Worm (Caenorhabditis elegans) whole organism, midembryonic: ENCODE data around the gene irld-3.

Experiments
- T22C8.4 ChIP-seq: fragments of 200-800 bp; sonication (Bioruptor generic); IDR thresholded peaks from 2 replicates; pipeline ENCODE4 v1.3.6; 2022; ENCODE audit warnings: missing genetic modification characterization, missing compliant biosample characterization
- cog-1 ChIP-seq: sonication (generic microtip); optimal IDR thresholded peaks from 2 replicates; lab custom pipeline; 2016; ENCODE audit warnings: missing genetic modification characterization, missing compliant biosample characterization
- flt-1 ChIP-seq: fragments of 200-800 bp; sonication (Bioruptor generic); IDR thresholded peaks from 2 replicates; pipeline ENCODE4 v1.3.6; 2022; ENCODE audit warnings: missing genetic modification characterization, missing compliant biosample characterization
- klf-2 ChIP-seq: fragments of 200-800 bp; sonication (Bioruptor generic); conservative IDR thresholded peaks from 2 replicates; pipeline ENCODE4 v1.3.6; 2022; ENCODE audit warnings: missing genetic modification reagents, missing genetic modification characterization, missing compliant biosample characterization
- med-1 ChIP-seq: sonication (generic microtip); optimal IDR thresholded peaks from 2 replicates; lab custom pipeline; 2017; ENCODE audit warnings: missing genetic modification characterization, mild to moderate bottlenecking, missing compliant biosample characterization, antibody characterized with exemption, missing genetic modification reagents; ENCODE audit not compliant: insufficient read depth
- ref-1 ChIP-seq: fragments of 200-800 bp; sonication (Bioruptor generic); conservative IDR thresholded peaks from 2 replicates; pipeline ENCODE4 v1.3.6; 2022; ENCODE audit warnings: missing genetic modification reagents, missing genetic modification characterization, missing compliant biosample characterization
- tab-1 ChIP-seq: fragments of 200-800 bp; sonication (Bioruptor generic); IDR thresholded peaks from 2 replicates; pipeline ENCODE4 v1.3.6; 2022; ENCODE audit warnings: missing genetic modification characterization, missing compliant biosample characterization
- ztf-23 ChIP-seq: fragments of 200-800 bp; sonication (Bioruptor generic); IDR thresholded peaks from 2 replicates; pipeline ENCODE4 v1.3.6; 2022; ENCODE audit warnings: missing genetic modification reagents, missing genetic modification characterization, missing compliant biosample characterization
- ztf-29 ChIP-seq: fragments of 200-800 bp; sonication (Bioruptor generic); IDR thresholded peaks from 2 replicates; pipeline ENCODE4 v1.3.6; 2022; ENCODE audit warnings: missing genetic modification reagents, missing genetic modification characterization, missing compliant biosample characterization

irld-3 gene

ce11 chrV:3165438-3165837, 27.1 kb upstream of the irld-3 start, which contains the start of gene C36C5.14:
Gene C36C5.14 (minus strand): TSS chrV:3165538.
- TF ChIP-seq T22C8.4 (GFP tag; lab: Robert Waterston, UW) (no peak), tab-1 (GFP tag; lab: Robert Waterston, UW) (no peak), cog-1 (no peak), ztf-29 (no peak), klf-2 (GFP tag; lab: Robert Waterston, UW) (no peak), med-1 (GFP tag; lab: Kevin White, UChicago) (no peak), ztf-23 (no peak), flt-1 (GFP tag; lab: Robert Waterston, UW) (no peak), ref-1 (GFP tag; lab: Robert Waterston, UW) (no peak)

ce11 chrV:3163143-3163542, 24.8 kb upstream of the irld-3 start:
- no peak for TF ChIP-seq ref-1 (GFP tag; lab: Robert Waterston, UW)
- TF ChIP-seq T22C8.4 (GFP tag; lab: Robert Waterston, UW) = no peak
- TF ChIP-seq cog-1 = no peak
- TF ChIP-seq ztf-23 = no peak
- no peak for TF ChIP-seq flt-1 (GFP tag; lab: Robert Waterston, UW)
- no peak for TF ChIP-seq klf-2 (GFP tag; lab: Robert Waterston, UW)
- TF ChIP-seq tab-1 (GFP tag; lab: Robert Waterston, UW) = no peak
- no peak for TF ChIP-seq med-1 (GFP tag; lab: Kevin White, UChicago)
- TF ChIP-seq ztf-29 = no peak

ce11 chrV:3162299-3162698, 23.9 kb upstream of the irld-3 start:
- no peak for TF ChIP-seq ztf-23
- TF ChIP-seq med-1 (GFP tag; lab: Kevin White, UChicago) = no peak
- no peak for TF ChIP-seq ref-1 (GFP tag; lab: Robert Waterston, UW)
- no peak for TF ChIP-seq flt-1 (GFP tag; lab: Robert Waterston, UW)
- no peak for TF ChIP-seq tab-1 (GFP tag; lab: Robert Waterston, UW)
- TF ChIP-seq T22C8.4 (GFP tag; lab: Robert Waterston, UW) = no peak
- no peak for TF ChIP-seq ztf-29
- TF ChIP-seq klf-2 (GFP tag; lab: Robert Waterston, UW) = no peak
- no peak for TF ChIP-seq cog-1

ce11 chrV:3159252-3159651, 20.9 kb upstream of the irld-3 start, which contains the start of gene C36C5.12:
Gene C36C5.12 (minus strand): TSS chrV:3159352.
- no peak for TF ChIP-seq tab-1 (GFP tag; lab: Robert Waterston, UW)
- no peak for TF ChIP-seq ztf-23
- TF ChIP-seq med-1 (GFP tag; lab: Kevin White, UChicago) = no peak
- no peak for TF ChIP-seq ztf-29

- TF ChIP-seq cog-1 = no peak
- TF ChIP-seq ztf-23 = no peak
- TF ChIP-seq tab-1 (GFP tag; lab: Robert Waterston, UW) = no peak
- TF ChIP-seq ref-1 (GFP tag; lab: Robert Waterston, UW) = no peak
- no peak for TF ChIP-seq klf-2 (GFP tag; lab: Robert Waterston, UW)
- no peak for TF ChIP-seq ztf-29
- no peak for TF ChIP-seq flt-1 (GFP tag; lab: Robert Waterston, UW)
- TF ChIP-seq T22C8.4 (GFP tag; lab: Robert Waterston, UW) = no peak
- no peak for TF ChIP-seq med-1 (GFP tag; lab: Kevin White, UChicago)
Measured at ce11 chrV:3158379-3158778, 20.0 kb upstream of the irld-3 start.

- TF ChIP-seq flt-1 (GFP tag; lab: Robert Waterston, UW) (no peak), med-1 (GFP tag; lab: Kevin White, UChicago) (no peak), tab-1 (GFP tag; lab: Robert Waterston, UW) (no peak), ztf-23 (no peak), klf-2 (GFP tag; lab: Robert Waterston, UW) (no peak), ref-1 (GFP tag; lab: Robert Waterston, UW) (no peak), cog-1 (no peak), T22C8.4 (GFP tag; lab: Robert Waterston, UW) (no peak)
Measured at ce11 chrV:3156786-3157185, 18.4 kb upstream of the irld-3 start, which contains the start of gene exh-1. Gene exh-1 (plus strand): TSS chrV:3157086.

- TF ChIP-seq ztf-29 (no peak), flt-1 (GFP tag; lab: Robert Waterston, UW) (no peak), ztf-23 (no peak), med-1 (GFP tag; lab: Kevin White, UChicago) (no peak), T22C8.4 (GFP tag; lab: Robert Waterston, UW) (no peak), cog-1 (no peak), ref-1 (GFP tag; lab: Robert Waterston, UW) (no peak), tab-1 (GFP tag; lab: Robert Waterston, UW) (no peak), klf-2 (GFP tag; lab: Robert Waterston, UW) (no peak)
Measured at ce11 chrV:3155072-3155471, 16.7 kb upstream of the irld-3 start, which contains the start of gene srab-7. Gene srab-7 (minus strand): TSS chrV:3155172.

- TF ChIP-seq cog-1 (no peak), klf-2 (GFP tag; lab: Robert Waterston, UW) (no peak), ref-1 (GFP tag; lab: Robert Waterston, UW) (no peak), med-1 (GFP tag; lab: Kevin White, UChicago) (no peak)
Measured at ce11 chrV:3151862-3152261, 13.5 kb upstream of the irld-3 start, which contains the start of gene srab-6. Gene srab-6 (minus strand): TSS chrV:3151962.

- TF ChIP-seq ztf-23 (no peak), cog-1 (no peak), tab-1 (GFP tag; lab: Robert Waterston, UW) (no peak), T22C8.4 (GFP tag; lab: Robert Waterston, UW) (no peak), flt-1 (GFP tag; lab: Robert Waterston, UW) (no peak), ztf-29 (no peak), ref-1 (GFP tag; lab: Robert Waterston, UW) (no peak), med-1 (GFP tag; lab: Kevin White, UChicago) (no peak), klf-2 (GFP tag; lab: Robert Waterston, UW) (no peak)
Measured at ce11 chrV:3149910-3150428, 11.6 kb upstream of the irld-3 start.

ce11 chrV:3146932-3147331, 8.5 kb upstream of the irld-3 start, which contains the start of gene srab-11:
Gene srab-11 (minus strand): TSS chrV:3147032.
- TF ChIP-seq ref-1 (GFP tag; lab: Robert Waterston, UW) (no peak), T22C8.4 (GFP tag; lab: Robert Waterston, UW) (no peak), cog-1 (no peak), ztf-23 (no peak), ztf-29 (no peak), klf-2 (GFP tag; lab: Robert Waterston, UW) (no peak), tab-1 (GFP tag; lab: Robert Waterston, UW) (no peak), flt-1 (GFP tag; lab: Robert Waterston, UW) (no peak), med-1 (GFP tag; lab: Kevin White, UChicago) (no peak)
